Worm (Caenorhabditis elegans): ENCODE data around the gene Y41C4A.8.
A peak's percentile ranks its signal among the peaks of the same experiment; 100 is the strongest.

The Y41C4A.8 gene

DNA sequence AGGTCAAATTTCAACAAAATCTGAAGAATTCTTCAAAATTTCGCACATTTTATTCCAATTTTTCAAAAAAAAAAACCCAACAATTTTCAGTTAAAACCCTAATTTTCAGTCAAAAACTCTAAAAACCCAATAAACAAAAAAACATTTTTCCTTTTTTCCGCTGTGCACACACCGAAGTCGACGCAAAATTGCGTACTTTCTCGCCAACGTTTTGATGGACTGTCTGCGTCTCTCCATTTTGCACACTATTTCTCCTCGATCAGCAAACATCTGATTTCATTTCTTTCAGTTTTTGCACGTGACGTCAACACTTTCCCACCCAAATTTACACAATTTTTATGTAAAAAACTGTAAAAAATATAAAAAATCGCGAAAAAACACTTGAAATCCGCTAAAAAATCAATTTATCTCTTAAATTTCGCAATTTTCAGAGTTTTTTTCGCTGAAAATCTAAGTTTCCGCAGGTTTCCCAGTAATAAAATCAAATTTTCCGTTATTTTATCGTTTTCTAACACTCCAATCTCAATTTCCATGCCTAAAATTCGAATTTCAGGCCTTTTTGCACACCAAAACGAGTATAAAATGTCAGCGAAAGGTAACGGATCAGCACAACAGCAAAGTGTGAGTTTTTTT, 51.3 kb downstream of the Y41C4A.8 start, which contains the start of gene crh-1 (continued):
- TF ChIP-seq mes-2 (tag; optimal IDR thresholded peaks at IDR 0.05; ENCODE audit: poor library complexity, severe bottlenecking) = peak; percentile 79
- peak; percentile 58 for TF ChIP-seq ztf-7 (tag; optimal IDR thresholded peaks at IDR 0.05)
- TF ChIP-seq Y75B8A.6 (GFP tag; IDR thresholded peaks at IDR 0.05) = no peak
- no peak for TF ChIP-seq ces-1 (GFP tag; optimal IDR thresholded peaks at IDR 0.05)
- TF ChIP-seq hif-1 (tag; optimal IDR thresholded peaks at IDR 0.05) = peak in 1 of 2 experiments; percentile 55
- TF ChIP-seq pqm-1 (tag; optimal IDR thresholded peaks at IDR 0.05) = no peak
- TF ChIP-seq arid-1 (GFP tag; conservative IDR thresholded peaks at IDR 0.05) = no peak
- TF ChIP-seq nhr-41 (GFP tag; IDR thresholded peaks at IDR 0.05) = no peak
- no peak for TF ChIP-seq tag-97 (GFP tag; IDR thresholded peaks at IDR 0.05)
- no peak for TF ChIP-seq F44E2.7 (GFP tag; IDR thresholded peaks at IDR 0.05)
- no peak for TF ChIP-seq ZK546.5 (tag; optimal IDR thresholded peaks at IDR 0.05)
- TF ChIP-seq ama-1 (optimal IDR thresholded peaks at IDR 0.05) = no peak
- peak; percentile 83 for TF ChIP-seq dve-1 (tag; optimal IDR thresholded peaks at IDR 0.05; ENCODE audit: insufficient read depth)
- TF ChIP-seq dmd-9 (GFP tag; IDR thresholded peaks at IDR 0.05) = 0 out of 2 replicates have a peak, but pooled peaks have one; percentile 58
- no peak for TF ChIP-seq ceh-28 (tag; optimal IDR thresholded peaks at IDR 0.05)
- peak; percentile 99 for TF ChIP-seq aha-1 (tag)
- no peak for TF ChIP-seq F10B5.3 (tag; optimal IDR thresholded peaks at IDR 0.05)
- TF ChIP-seq nhr-25 (tag; optimal IDR thresholded peaks at IDR 0.05; ENCODE audit: borderline replicate concordance, insufficient read depth) = no peak
- no peak for TF ChIP-seq F37D6.2 (tag; optimal IDR thresholded peaks at IDR 0.05)
- peak; percentile 67 for TF ChIP-seq dmd-6 (GFP tag; IDR thresholded peaks at IDR 0.05)
- TF ChIP-seq tra-1 (GFP tag; IDR thresholded peaks at IDR 0.05) = no peak
- TF ChIP-seq nhr-10 (tag; optimal IDR thresholded peaks at IDR 0.05) = no peak
- 0 out of 2 replicates have a peak, but pooled peaks have one; percentile 41 for TF ChIP-seq zfp-3 (GFP tag; conservative IDR thresholded peaks at IDR 0.05)
- no peak for TF ChIP-seq lin-29 (GFP tag; IDR thresholded peaks at IDR 0.05)
- TF ChIP-seq dmd-8 (GFP tag; IDR thresholded peaks at IDR 0.05) = no peak
- no peak for TF ChIP-seq daf-12 (tag; optimal IDR thresholded peaks at IDR 0.05)
- TF ChIP-seq zip-2 (tag; optimal IDR thresholded peaks at IDR 0.05) = no peak
- TF ChIP-seq unc-39 (tag; optimal IDR thresholded peaks at IDR 0.05) = no peak
